Worm (Caenorhabditis elegans): Measurements from ENCODE around the gene F54B11.5.

Gene F54B11.5

DNA sequence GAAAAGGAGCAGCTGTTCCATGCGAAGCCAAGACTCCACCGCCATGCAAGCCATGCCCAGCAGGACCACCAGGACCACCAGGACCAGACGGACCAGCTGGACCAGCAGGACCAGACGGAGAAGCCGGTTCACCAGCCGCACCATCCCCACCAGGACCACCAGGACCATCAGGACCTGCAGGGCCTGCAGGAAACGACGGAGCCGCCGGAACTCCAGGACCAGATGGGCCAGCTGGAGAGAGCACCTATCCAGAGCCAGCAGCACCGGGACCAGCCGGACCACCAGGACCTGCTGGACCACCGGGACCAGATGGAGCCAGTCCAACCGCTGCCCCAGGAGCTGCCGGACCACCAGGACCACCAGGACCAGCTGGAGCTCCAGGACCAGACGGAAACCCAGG is 3.9 kb downstream of the F54B11.5 start:
- 0 out of 2 replicates have a peak, but pooled peaks have one; percentile 47 for TF ChIP-seq php-3 (GFP tag; IDR thresholded peaks at IDR 0.05)
- TF ChIP-seq pha-4 (GFP tag; IDR thresholded peaks at IDR 0.05), result peak; percentile 57; the same call in 1 of the 2 replicates
- TF ChIP-seq pha-4 (tag; optimal IDR thresholded peaks at IDR 0.05), result no peak
- peak; percentile 99 for TF ChIP-seq set-16 (GFP tag; IDR thresholded peaks at IDR 0.05)
- TF ChIP-seq dmd-9 (GFP tag; IDR thresholded peaks at IDR 0.05), result no peak

DNA sequence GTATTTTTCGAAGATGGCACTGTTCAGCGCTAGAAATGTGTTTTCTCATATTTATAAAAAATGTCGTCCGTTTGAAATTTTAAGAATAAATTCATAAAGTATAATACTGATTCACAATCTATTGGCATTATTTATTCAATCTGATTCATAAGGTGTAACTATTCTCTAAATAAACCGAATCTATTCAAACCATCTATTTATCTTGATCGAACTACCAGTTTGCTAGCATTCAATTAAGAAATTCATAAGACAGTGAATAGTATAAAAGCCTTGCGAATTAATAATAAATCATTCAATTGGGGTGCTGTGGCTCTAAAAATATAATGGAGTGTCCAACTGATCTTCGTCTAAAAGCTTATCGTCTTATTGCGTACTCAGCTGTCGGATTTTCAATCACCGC is 4.7 kb downstream of the F54B11.5 start, which contains the start of gene col-44:
col-44 (plus strand) TSS at position 301 of the 400 bp plus-strand sequence.
- no peak for TF ChIP-seq pha-4 (GFP tag; IDR thresholded peaks at IDR 0.05)
- TF ChIP-seq pha-4 (tag; optimal IDR thresholded peaks at IDR 0.05), result no peak
- TF ChIP-seq lin-29 (GFP tag; IDR thresholded peaks at IDR 0.05), result no peak
- TF ChIP-seq lin-15B (tag; optimal IDR thresholded peaks at IDR 0.05), result no peak
- TF ChIP-seq pqm-1 (tag; optimal IDR thresholded peaks at IDR 0.05), result no peak
- no peak for TF ChIP-seq lin-38 (GFP tag; IDR thresholded peaks at IDR 0.05)
- no peak for TF ChIP-seq aha-1 (tag)
- TF ChIP-seq nhr-28 (tag; optimal IDR thresholded peaks at IDR 0.05), result no peak
- TF ChIP-seq nhr-111 (GFP tag; optimal IDR thresholded peaks at IDR 0.05), result no peak
- no peak for TF ChIP-seq jun-1 (tag; optimal IDR thresholded peaks at IDR 0.05)
- no peak for TF ChIP-seq F37D6.2 (tag; optimal IDR thresholded peaks at IDR 0.05)
- no peak for TF ChIP-seq egl-43 (GFP tag; IDR thresholded peaks at IDR 0.05)
- TF ChIP-seq hlh-11 (tag; optimal IDR thresholded peaks at IDR 0.05), result no peak
- TF ChIP-seq daf-8 (GFP tag; IDR thresholded peaks at IDR 0.05), result no peak
- no peak for TF ChIP-seq zag-1 (tag; optimal IDR thresholded peaks at IDR 0.05)

DNA sequence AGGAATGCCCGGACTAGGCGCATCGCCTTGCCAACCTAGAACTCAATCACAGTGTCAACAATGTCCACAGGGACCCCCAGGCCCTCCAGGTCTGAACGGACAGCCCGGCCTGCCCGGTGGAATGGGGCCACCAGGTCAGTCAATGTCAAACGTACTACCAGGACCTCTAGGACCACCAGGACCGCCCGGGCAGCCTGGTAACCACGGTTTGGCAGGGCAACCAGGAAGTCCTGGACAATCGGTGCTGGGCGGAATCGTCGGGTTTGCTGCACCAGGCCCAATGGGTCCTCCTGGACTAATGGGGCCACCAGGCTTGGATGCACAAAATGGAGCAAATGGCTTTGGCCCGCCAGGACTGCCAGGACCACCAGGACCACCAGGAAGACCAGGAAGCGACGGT is 5.2 kb downstream of the F54B11.5 start:
- peak; percentile 90 for TF ChIP-seq set-16 (GFP tag; IDR thresholded peaks at IDR 0.05)
- no peak for TF ChIP-seq nhr-76 (tag; optimal IDR thresholded peaks at IDR 0.05)
- 0 out of 2 replicates have a peak, but pooled peaks have one; percentile 37 for TF ChIP-seq egl-43 (GFP tag; IDR thresholded peaks at IDR 0.05)
- TF ChIP-seq cey-2 (tag; optimal IDR thresholded peaks at IDR 0.05; ENCODE audit: borderline replicate concordance, insufficient read depth), result no peak
- TF ChIP-seq snpc-1.2 (GFP tag; IDR thresholded peaks at IDR 0.05), result 0 out of 2 replicates have a peak, but pooled peaks have one; percentile 56
- no peak for TF ChIP-seq jun-1 (tag; optimal IDR thresholded peaks at IDR 0.05)
- TF ChIP-seq dmd-8 (GFP tag; IDR thresholded peaks at IDR 0.05), result 0 out of 2 replicates have a peak, but pooled peaks have one; percentile 52
- no peak for TF ChIP-seq dmd-9 (GFP tag; IDR thresholded peaks at IDR 0.05)

DNA sequence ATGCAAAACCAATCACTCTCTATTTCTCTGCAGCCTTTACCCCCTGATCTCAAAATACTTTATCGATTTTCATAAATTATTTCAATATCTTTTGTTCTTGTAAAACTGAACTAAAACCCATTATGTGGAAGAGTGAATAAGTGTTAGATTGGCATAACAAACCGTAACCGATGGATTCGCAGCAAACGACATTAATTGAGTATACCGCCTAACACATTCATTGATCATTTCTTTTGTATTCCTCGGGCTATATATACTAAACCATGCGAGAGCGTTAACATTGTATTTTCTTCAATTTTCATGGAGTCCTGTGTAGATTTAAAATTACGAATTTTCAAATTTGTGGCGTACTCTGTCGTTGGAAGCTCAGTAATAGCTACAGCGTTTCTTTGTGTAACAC is 6.1 kb downstream of the F54B11.5 start, which contains the start of gene col-9:
col-9 (plus strand) TSS at position 301 of the 400 bp plus-strand sequence.
- TF ChIP-seq lir-3 (tag; optimal IDR thresholded peaks at IDR 0.05), result no peak
- no peak for TF ChIP-seq ctbp-1 (GFP tag; IDR thresholded peaks at IDR 0.05)
- TF ChIP-seq Y105C5A.15 (GFP tag; IDR thresholded peaks at IDR 0.05), result no peak
- TF ChIP-seq Y75B8A.6 (GFP tag; IDR thresholded peaks at IDR 0.05), result no peak
- TF ChIP-seq nhr-11 (tag; optimal IDR thresholded peaks at IDR 0.05), result no peak
- TF ChIP-seq nhr-48 (tag; optimal IDR thresholded peaks at IDR 0.05), result no peak
- TF ChIP-seq daf-8 (GFP tag; IDR thresholded peaks at IDR 0.05), result no peak
- no peak for TF ChIP-seq nhr-28 (tag; optimal IDR thresholded peaks at IDR 0.05)
- no peak for TF ChIP-seq daf-19 (GFP tag; conservative IDR thresholded peaks at IDR 0.05)

DNA sequence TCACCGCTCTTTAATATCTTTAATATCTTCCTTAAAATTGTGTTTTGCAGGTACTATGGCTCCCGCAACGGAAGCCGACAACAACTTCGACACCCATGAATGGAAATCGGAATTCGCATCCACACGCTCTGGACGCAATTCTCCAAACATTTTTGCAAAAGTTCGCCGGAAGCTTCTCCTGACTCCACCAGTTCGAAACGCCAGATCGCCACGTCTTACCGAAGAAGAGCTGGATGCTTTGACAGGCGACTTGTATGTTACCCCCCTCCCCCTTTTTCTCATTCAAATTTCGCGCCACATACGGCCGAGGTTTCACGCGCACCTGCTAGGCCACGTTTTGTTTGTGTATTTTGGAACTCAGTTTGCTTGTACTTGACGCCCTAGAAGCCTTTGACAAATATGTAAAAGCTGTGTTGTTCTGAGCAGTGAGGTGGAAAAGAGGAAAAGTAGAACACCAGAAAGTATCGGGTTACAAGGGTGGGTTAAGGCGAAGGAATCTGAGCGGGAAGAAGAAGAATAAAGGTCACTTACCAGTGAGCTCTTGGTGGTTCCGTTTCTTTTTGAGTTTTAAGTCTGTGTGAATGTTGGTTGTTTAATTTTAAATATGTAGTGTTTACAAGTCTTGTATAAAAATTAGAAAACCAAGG is 11.0 kb downstream of the F54B11.5 start, which contains the start of gene unc-84:
unc-84 (plus strand) TSS at position 51 of the 647 bp plus-strand sequence.
- TF ChIP-seq F44E2.7 (GFP tag; IDR thresholded peaks at IDR 0.05) (no peak), nhr-10 (tag; optimal IDR thresholded peaks at IDR 0.05) (no peak), ZK546.5 (tag; optimal IDR thresholded peaks at IDR 0.05) (no peak), nhr-28 (tag; optimal IDR thresholded peaks at IDR 0.05) (no peak), hif-1 (tag; optimal IDR thresholded peaks at IDR 0.05) (peak in 1 of 2 experiments; percentile 24), Y105C5A.15 (GFP tag; IDR thresholded peaks at IDR 0.05) (no peak), nhr-25 (tag; optimal IDR thresholded peaks at IDR 0.05; ENCODE audit: borderline replicate concordance, insufficient read depth) (no peak), snpc-1.2 (GFP tag; IDR thresholded peaks at IDR 0.05) (no peak), mes-2 (tag; optimal IDR thresholded peaks at IDR 0.05; ENCODE audit: poor library complexity, severe bottlenecking) (peak; percentile 74), dpl-1 (GFP tag; optimal IDR thresholded peaks at IDR 0.05) (peak; percentile 66), nhr-111 (GFP tag; optimal IDR thresholded peaks at IDR 0.05) (no peak), daf-16 (GFP tag; optimal IDR thresholded peaks at IDR 0.05) (no peak), daf-16 (tag; optimal IDR thresholded peaks at IDR 0.05) (peak; percentile 25), zfp-2 (tag; optimal IDR thresholded peaks at IDR 0.05) (no peak), skn-1 (tag; optimal IDR thresholded peaks at IDR 0.05) (no peak), nhr-41 (GFP tag; IDR thresholded peaks at IDR 0.05) (no peak)
